Worm (Caenorhabditis elegans): ENCODE results near the gene T04B8.5.

Gene T04B8.5

DNA sequence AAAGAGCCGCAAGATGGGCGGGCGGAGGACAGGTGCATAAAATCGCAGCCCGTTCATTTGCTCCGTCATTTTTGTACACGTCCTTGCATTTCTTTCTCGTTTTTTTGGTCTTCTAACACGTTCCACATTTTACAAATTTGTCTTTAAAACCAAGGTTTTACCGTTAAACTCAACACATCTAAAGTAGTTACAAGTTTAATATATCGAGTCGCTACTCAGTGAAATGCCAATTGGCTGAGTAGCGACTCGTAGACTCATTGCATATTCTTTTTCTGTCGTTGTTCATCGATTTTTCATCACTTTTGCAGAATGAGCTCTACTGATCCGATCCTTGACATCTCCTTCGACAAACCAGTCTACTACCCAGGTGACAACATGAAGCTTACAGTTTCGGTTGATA is 2.9 kb upstream of the T04B8.5 start, which contains the start of gene arrd-1:
Gene arrd-1, plus strand, starts transcription at position 301 of the 400 bp plus-strand sequence.
- TF ChIP-seq nfya-1 (tag; optimal IDR thresholded peaks at IDR 0.05; ENCODE audit: insufficient read depth) (no peak), zag-1 (tag; optimal IDR thresholded peaks at IDR 0.05) (no peak), sea-2 (GFP tag; optimal IDR thresholded peaks at IDR 0.05) (no peak), daf-12 (tag; optimal IDR thresholded peaks at IDR 0.05) (no peak), elt-3 (tag; optimal IDR thresholded peaks at IDR 0.05) (no peak), elt-2 (tag; optimal IDR thresholded peaks at IDR 0.05) (no peak), snpc-4 (tag; optimal IDR thresholded peaks at IDR 0.05) (no peak), nhr-23 (tag; optimal IDR thresholded peaks at IDR 0.05) (no peak), unc-39 (tag; optimal IDR thresholded peaks at IDR 0.05) (no peak), nhr-43 (tag; optimal IDR thresholded peaks at IDR 0.05; ENCODE audit: poor library complexity, severe bottlenecking) (no peak), fkh-2 (tag; optimal IDR thresholded peaks at IDR 0.05) (no peak), mdl-1 (tag; optimal IDR thresholded peaks at IDR 0.05) (no peak), ztf-11 (tag; optimal IDR thresholded peaks at IDR 0.05) (no peak), egl-5 (tag; optimal IDR thresholded peaks at IDR 0.05) (no peak), jun-1 (tag; optimal IDR thresholded peaks at IDR 0.05) (no peak)

DNA sequence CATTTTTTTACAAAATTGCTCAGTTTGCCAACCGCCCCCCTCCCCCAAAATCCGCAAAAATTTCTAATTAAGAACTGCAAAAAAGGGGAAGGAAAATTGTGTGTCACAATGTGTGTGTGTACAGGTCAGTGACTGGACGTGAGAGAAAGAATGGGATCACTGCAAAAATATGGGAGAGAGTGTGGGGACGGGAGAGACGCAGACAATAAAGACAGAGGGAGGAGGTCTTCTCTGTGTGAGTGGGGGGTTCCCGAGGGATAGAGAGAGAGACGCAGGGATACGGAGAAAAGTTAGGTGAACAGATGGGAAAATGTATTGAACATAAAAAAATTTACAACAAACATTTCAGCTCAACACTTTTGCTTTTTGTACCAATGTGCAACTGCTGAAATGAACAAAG is 1.6 kb upstream of the T04B8.5 start:
- no peak for TF ChIP-seq skn-1 (tag; optimal IDR thresholded peaks at IDR 0.05)
- TF ChIP-seq elt-1 (tag; optimal IDR thresholded peaks at IDR 0.05), result no peak
- no peak for TF ChIP-seq ceh-9 (tag; optimal IDR thresholded peaks at IDR 0.05)
- no peak for TF ChIP-seq ama-1 (optimal IDR thresholded peaks at IDR 0.05)
- TF ChIP-seq pha-4 (tag; optimal IDR thresholded peaks at IDR 0.05), result peak; percentile 65
- TF ChIP-seq ZK546.5 (tag; optimal IDR thresholded peaks at IDR 0.05), result no peak
- TF ChIP-seq fkh-10 (GFP tag; optimal IDR thresholded peaks at IDR 0.05), result no peak
- TF ChIP-seq lin-15B (tag; optimal IDR thresholded peaks at IDR 0.05), result no peak
- TF ChIP-seq elt-3 (tag; optimal IDR thresholded peaks at IDR 0.05), result no peak
- TF ChIP-seq fos-1 (tag; optimal IDR thresholded peaks at IDR 0.05), result no peak
- peak; percentile 86 for TF ChIP-seq hmg-11 (tag; optimal IDR thresholded peaks at IDR 0.05)
- TF ChIP-seq egl-27 (tag; optimal IDR thresholded peaks at IDR 0.05), result no peak
- TF ChIP-seq nhr-28 (tag; optimal IDR thresholded peaks at IDR 0.05), result no peak
- no peak for TF ChIP-seq egl-5 (tag; optimal IDR thresholded peaks at IDR 0.05)
- TF ChIP-seq nfya-1 (tag; optimal IDR thresholded peaks at IDR 0.05; ENCODE audit: insufficient read depth), result peak; percentile 33
- TF ChIP-seq ceh-16 (tag; optimal IDR thresholded peaks at IDR 0.05), result no peak
- no peak for TF ChIP-seq tbx-2 (tag; optimal IDR thresholded peaks at IDR 0.05)
- TF ChIP-seq eor-1 (tag; optimal IDR thresholded peaks at IDR 0.05), result no peak
- peak; percentile 48 for TF ChIP-seq nhr-25 (tag; optimal IDR thresholded peaks at IDR 0.05)
- peak; percentile 8 for TF ChIP-seq jun-1 (tag; optimal IDR thresholded peaks at IDR 0.05)
- no peak for TF ChIP-seq nhr-237 (tag; optimal IDR thresholded peaks at IDR 0.05)
- TF ChIP-seq lin-39 (tag; optimal IDR thresholded peaks at IDR 0.05), result peak; percentile 41
- no peak for TF ChIP-seq ztf-11 (tag; optimal IDR thresholded peaks at IDR 0.05)
- no peak for TF ChIP-seq fkh-2 (tag; optimal IDR thresholded peaks at IDR 0.05)
- TF ChIP-seq unc-39 (tag; optimal IDR thresholded peaks at IDR 0.05), result no peak
- no peak for TF ChIP-seq nhr-67 (tag; optimal IDR thresholded peaks at IDR 0.05)
- TF ChIP-seq ceh-28 (tag; optimal IDR thresholded peaks at IDR 0.05), result no peak
- no peak for TF ChIP-seq nhr-43 (tag; optimal IDR thresholded peaks at IDR 0.05; ENCODE audit: poor library complexity, severe bottlenecking)
- TF ChIP-seq mml-1 (tag; optimal IDR thresholded peaks at IDR 0.05), result no peak
- no peak for TF ChIP-seq nhr-77 (tag; optimal IDR thresholded peaks at IDR 0.05)
- TF ChIP-seq nhr-23 (tag; optimal IDR thresholded peaks at IDR 0.05), result peak; percentile 72

ce11 chrII:622478-622877 is 1.9 kb downstream of the T04B8.5 start:
- TF ChIP-seq ztf-11 (tag; optimal IDR thresholded peaks at IDR 0.05) (no peak), hmg-11 (tag; optimal IDR thresholded peaks at IDR 0.05) (peak; percentile 50), aly-2 (tag; optimal IDR thresholded peaks at IDR 0.05) (no peak), ZK546.5 (tag; optimal IDR thresholded peaks at IDR 0.05) (no peak), elt-2 (tag; optimal IDR thresholded peaks at IDR 0.05) (peak; percentile 28), nhr-12 (tag; optimal IDR thresholded peaks at IDR 0.05) (no peak), unc-39 (tag; optimal IDR thresholded peaks at IDR 0.05) (no peak), nhr-11 (tag; optimal IDR thresholded peaks at IDR 0.05) (no peak), egl-27 (tag; optimal IDR thresholded peaks at IDR 0.05) (no peak), nhr-77 (tag; optimal IDR thresholded peaks at IDR 0.05) (no peak), egl-5 (tag; optimal IDR thresholded peaks at IDR 0.05) (no peak), ztf-4 (tag; optimal IDR thresholded peaks at IDR 0.05) (no peak), pqm-1 (tag; optimal IDR thresholded peaks at IDR 0.05) (no peak), daf-12 (tag; optimal IDR thresholded peaks at IDR 0.05) (no peak), pha-4 (tag; optimal IDR thresholded peaks at IDR 0.05) (peak; percentile 60), lsy-12 (tag; optimal IDR thresholded peaks at IDR 0.05) (no peak), lin-39 (tag; optimal IDR thresholded peaks at IDR 0.05) (peak; percentile 50), nhr-25 (tag; optimal IDR thresholded peaks at IDR 0.05) (no peak), sea-2 (GFP tag; optimal IDR thresholded peaks at IDR 0.05) (no peak), lin-15B (tag; optimal IDR thresholded peaks at IDR 0.05) (no peak), ceh-9 (tag; optimal IDR thresholded peaks at IDR 0.05) (no peak)
